Worm (Caenorhabditis elegans): ENCODE measurements around the gene srw-107.

DNA sequence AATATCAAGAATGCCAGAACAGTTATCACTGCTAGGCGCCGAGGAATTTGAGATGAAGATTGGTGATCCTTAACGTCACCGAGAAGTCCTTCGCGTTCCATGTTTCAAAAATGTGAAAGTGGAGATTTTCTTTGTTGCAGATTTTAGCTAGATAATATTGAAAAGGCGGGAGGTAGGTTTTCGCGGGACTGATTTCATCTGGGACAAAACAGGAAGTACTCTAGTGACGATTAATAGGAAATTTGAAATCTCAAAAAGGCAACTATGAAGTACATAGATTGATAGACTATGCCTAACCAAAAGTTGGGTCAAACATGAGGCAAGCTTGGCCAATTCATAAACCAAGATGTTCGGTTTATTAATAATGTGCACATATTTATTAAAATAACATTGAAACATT, 31.6 kb upstream of the srw-107 start, which contains the start of gene C14C6.8:
- TF ChIP-seq F37B4.10 (GFP tag; IDR thresholded peaks at IDR 0.05) (no peak), T26A5.8 (tag; optimal IDR thresholded peaks at IDR 0.05) (no peak), hlh-26 (GFP tag; conservative IDR thresholded peaks at IDR 0.05) (no peak), die-1 (tag; optimal IDR thresholded peaks at IDR 0.05) (no peak), pha-4 (tag; optimal IDR thresholded peaks at IDR 0.05) (no peak), madf-10 (tag; optimal IDR thresholded peaks at IDR 0.05) (no peak), dox-1 (GFP tag; IDR thresholded peaks at IDR 0.05) (no peak), snpc-4 (GFP tag; optimal IDR thresholded peaks at IDR 0.05) (no peak), snpc-4 (tag; optimal IDR thresholded peaks at IDR 0.05) (no peak), K12H6.12 (tag; optimal IDR thresholded peaks at IDR 0.05) (no peak), somi-1 (GFP tag; optimal IDR thresholded peaks at IDR 0.05) (no peak), nfya-1 (tag; optimal IDR thresholded peaks at IDR 0.05; ENCODE audit: borderline replicate concordance, insufficient read depth) (no peak), hmg-20 (GFP tag; IDR thresholded peaks at IDR 0.05) (no peak), lsy-27 (tag; optimal IDR thresholded peaks at IDR 0.05; ENCODE audit: borderline replicate concordance, insufficient read depth) (no peak)

Measured in whole organism, young adult.